Worm (Caenorhabditis elegans): Measurements from ENCODE around the gene Y4C6B.2.

Y4C6B.2 gene

DNA sequence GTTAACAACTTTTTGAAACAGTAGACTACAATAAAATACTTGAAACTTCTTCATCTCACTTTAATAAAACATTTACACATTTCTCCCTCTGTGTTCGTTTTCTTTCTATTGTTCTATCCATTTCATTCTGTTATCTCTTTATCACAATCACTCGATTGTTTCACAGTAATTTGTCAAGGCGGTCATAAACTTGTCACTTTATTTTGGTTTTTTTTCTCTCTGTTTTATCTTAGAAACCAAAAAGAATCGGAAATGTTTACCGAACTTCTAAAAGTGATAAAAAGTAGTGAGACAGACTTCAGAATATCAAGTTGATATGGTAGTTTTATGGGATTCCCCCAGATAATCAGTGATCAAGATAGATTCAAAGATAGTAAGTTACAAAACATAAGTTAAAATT, at the start of gene Y4C6B.2:
Y4C6B.2 (plus strand) TSS at position 320 of the 400 bp plus-strand sequence.
- no peak for TF ChIP-seq unc-42 (tag; optimal IDR thresholded peaks at IDR 0.05)
- TF ChIP-seq pag-3 (tag; optimal IDR thresholded peaks at IDR 0.05; ENCODE audit: borderline replicate concordance) = no peak
- TF ChIP-seq nhr-11 (tag; optimal IDR thresholded peaks at IDR 0.05) = no peak
- no peak for TF ChIP-seq tbx-7 (tag; optimal IDR thresholded peaks at IDR 0.05)
- TF ChIP-seq ceh-48 (tag; optimal IDR thresholded peaks at IDR 0.05) = no peak
- no peak for TF ChIP-seq pat-9 (tag; optimal IDR thresholded peaks at IDR 0.05)
- TF ChIP-seq K02D7.2 (tag; optimal IDR thresholded peaks at IDR 0.05) = no peak
- no peak for TF ChIP-seq hlh-15 (tag; optimal IDR thresholded peaks at IDR 0.05)
- TF ChIP-seq F13H6.1 (tag; optimal IDR thresholded peaks at IDR 0.05) = no peak
- TF ChIP-seq pax-1 (tag; optimal IDR thresholded peaks at IDR 0.05) = no peak
- TF ChIP-seq ceh-9 (tag; optimal IDR thresholded peaks at IDR 0.05) = no peak
- TF ChIP-seq ceh-2 (tag; optimal IDR thresholded peaks at IDR 0.05) = no peak
- no peak for TF ChIP-seq nfya-1 (tag; optimal IDR thresholded peaks at IDR 0.05)
- TF ChIP-seq ceh-19 (GFP tag; optimal IDR thresholded peaks at IDR 0.05) = no peak

DNA sequence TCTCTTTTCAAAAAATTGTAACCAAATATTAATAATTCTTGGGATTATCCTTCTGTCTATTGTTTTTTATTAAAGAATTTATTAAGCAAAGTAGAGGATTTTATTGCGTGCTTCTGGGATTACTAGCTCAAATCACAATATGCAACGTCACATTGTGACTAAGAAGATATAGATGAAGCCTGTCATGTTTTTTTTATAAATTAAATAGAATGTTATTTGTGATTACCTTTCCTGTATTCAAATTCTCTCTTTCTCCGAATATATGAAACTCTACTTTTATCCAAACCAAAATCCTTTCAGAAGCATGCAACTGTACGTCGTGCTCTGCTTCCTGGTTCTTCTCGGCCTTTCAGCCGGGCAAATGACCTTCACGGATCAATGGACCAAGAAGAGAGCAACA, 48.8 kb upstream of the Y4C6B.2 start, which contains the start of gene nlp-47:
nlp-47 (plus strand) TSS at position 301 of the 400 bp plus-strand sequence.
- TF ChIP-seq ref-2 (tag; optimal IDR thresholded peaks at IDR 0.05) (no peak), unc-3 (GFP tag; conservative IDR thresholded peaks at IDR 0.05) (no peak), unc-3 (tag; optimal IDR thresholded peaks at IDR 0.05) (no peak), ceh-45 (GFP tag; IDR thresholded peaks at IDR 0.05) (no peak), ets-4 (tag; optimal IDR thresholded peaks at IDR 0.05) (no peak), unc-86 (tag; optimal IDR thresholded peaks at IDR 0.05) (no peak), ceh-31 (tag; optimal IDR thresholded peaks at IDR 0.05) (no peak), ztf-16 (tag; optimal IDR thresholded peaks at IDR 0.05) (no peak), ceh-19 (GFP tag; optimal IDR thresholded peaks at IDR 0.05) (no peak), hlh-30 (tag; optimal IDR thresholded peaks at IDR 0.05; ENCODE audit: insufficient read depth) (no peak), ceh-22 (tag; optimal IDR thresholded peaks at IDR 0.05) (no peak), gmeb-2 (tag; optimal IDR thresholded peaks at IDR 0.05) (no peak), che-1 (tag; optimal IDR thresholded peaks at IDR 0.05) (no peak), unc-55 (GFP tag; optimal IDR thresholded peaks at IDR 0.05) (no peak), pqm-1 (tag; optimal IDR thresholded peaks at IDR 0.05) (no peak), pros-1 (tag; optimal IDR thresholded peaks at IDR 0.05) (no peak), ceh-18 (tag; optimal IDR thresholded peaks at IDR 0.05) (no peak), K02D7.2 (tag; optimal IDR thresholded peaks at IDR 0.05) (no peak), dmd-4 (tag; optimal IDR thresholded peaks at IDR 0.05; ENCODE audit: borderline replicate concordance) (no peak), ttx-3 (tag; optimal IDR thresholded peaks at IDR 0.05) (no peak)

DNA sequence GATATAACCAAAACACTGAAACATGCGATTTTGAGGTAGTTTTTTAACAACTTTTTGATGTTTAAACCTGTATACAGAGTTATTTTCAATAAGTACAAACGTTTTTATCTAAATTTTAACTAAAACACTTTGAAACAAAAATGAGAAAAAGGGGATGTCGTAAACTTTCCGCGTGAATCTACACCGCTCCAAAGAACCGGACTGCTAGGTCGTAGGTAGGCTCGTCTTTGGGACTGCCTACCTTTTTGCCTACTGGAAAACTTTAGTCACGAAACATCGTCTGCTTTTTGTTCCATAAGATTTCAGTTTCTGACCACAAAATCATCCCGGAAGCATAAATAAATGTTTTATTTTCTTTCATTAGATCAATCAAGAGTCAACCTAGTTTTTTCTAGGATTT, 48.2 kb upstream of the Y4C6B.2 start:
- TF ChIP-seq Y22D7AL.16 (tag; optimal IDR thresholded peaks at IDR 0.05) (no peak), ceh-18 (tag; optimal IDR thresholded peaks at IDR 0.05) (no peak), lin-11 (tag; optimal IDR thresholded peaks at IDR 0.05) (no peak), C38D4.7 (GFP tag; optimal IDR thresholded peaks at IDR 0.05) (no peak), pag-3 (tag; optimal IDR thresholded peaks at IDR 0.05; ENCODE audit: borderline replicate concordance) (no peak), tbx-2 (tag; optimal IDR thresholded peaks at IDR 0.05) (no peak), ceh-24 (tag; optimal IDR thresholded peaks at IDR 0.05) (no peak), hlh-13 (GFP tag; optimal IDR thresholded peaks at IDR 0.05) (no peak), hlh-6 (tag; optimal IDR thresholded peaks at IDR 0.05) (no peak), pros-1 (tag; optimal IDR thresholded peaks at IDR 0.05) (no peak), ceh-31 (tag; optimal IDR thresholded peaks at IDR 0.05) (no peak), nhr-11 (tag; optimal IDR thresholded peaks at IDR 0.05) (no peak), K02D7.2 (tag; optimal IDR thresholded peaks at IDR 0.05) (no peak), pqm-1 (tag; optimal IDR thresholded peaks at IDR 0.05) (no peak), pha-4 (tag; optimal IDR thresholded peaks at IDR 0.05) (no peak), ceh-14 (tag; optimal IDR thresholded peaks at IDR 0.05) (no peak)
